Worm (Caenorhabditis elegans) whole organism, L4/young adult: ENCODE results near the gene egrh-3.

Source experiments
- dao-5 ChIP-seq: sonication (generic microtip); optimal IDR thresholded peaks from 2 replicates; lab custom pipeline; 2016; ENCODE audit warnings: missing genotype, missing genetic modification characterization, moderate library complexity, missing compliant biosample characterization
- him-1 ChIP-seq: sonication (generic microtip); optimal IDR thresholded peaks from 2 replicates; lab custom pipeline; 2016; ENCODE audit warnings: missing genotype, missing genetic modification reagents, missing genetic modification characterization, missing compliant biosample characterization

DNA sequence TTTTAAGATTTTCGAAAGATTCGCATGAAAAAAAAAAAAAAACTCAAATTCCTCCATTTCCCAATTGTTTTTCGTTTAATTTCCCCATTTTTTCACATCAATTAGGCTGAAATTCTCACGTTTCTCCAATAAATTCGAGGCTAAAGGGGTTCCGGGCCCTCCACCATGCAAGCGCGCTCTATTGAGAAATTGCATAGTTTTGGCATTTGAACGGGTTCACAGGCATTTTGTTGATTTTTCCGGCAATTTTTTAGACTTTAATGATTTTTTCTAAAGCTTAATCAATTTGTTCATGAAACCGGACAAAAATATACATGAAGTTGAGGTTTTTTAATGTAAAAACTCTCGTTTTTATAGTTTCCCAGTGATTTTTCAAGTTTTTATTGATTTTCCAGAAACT, 22.4 kb downstream of the egrh-3 start:
- no peak for TF ChIP-seq him-1 (tag; lab: Kevin White, UChicago)
- no peak for TF ChIP-seq dao-5 (tag; lab: Kevin White, UChicago)
